Worm (Caenorhabditis elegans) whole organism, L2 larva: ENCODE results near the gene gur-3.
A peak's percentile ranks its signal among the peaks of the same experiment; 100 is the strongest.

ENCODE experiments used
- C34F6.9 ChIP-seq: fragments of 150-350 bp; optimal IDR thresholded peaks from 2 replicates; lab custom pipeline; 2014; ENCODE audit warnings: missing biosample characterization, missing genetic modification characterization
- F13H6.1 ChIP-seq: sonication (generic microtip); optimal IDR thresholded peaks from 2 replicates; lab custom pipeline; 2016; ENCODE audit warnings: missing genetic modification characterization, missing compliant biosample characterization
- Y55F3AM.14 ChIP-seq: fragments of 200-800 bp; sonication (Bioruptor generic); optimal IDR thresholded peaks from 2 replicates; lab custom pipeline; 2018; ENCODE audit warnings: mild to moderate bottlenecking, missing genetic modification characterization, missing compliant biosample characterization
- ZK546.5 ChIP-seq: sonication (generic microtip); optimal IDR thresholded peaks from 2 replicates; lab custom pipeline; 2017; ENCODE audit warnings: missing biosample characterization, missing genetic modification characterization
- alr-1 ChIP-seq: fragments of 150-350 bp; optimal IDR thresholded peaks from 2 replicates; lab custom pipeline; 2014; ENCODE audit warnings: missing biosample characterization, missing genetic modification characterization
- ama-1 ChIP-seq: fragments of 150-350 bp; optimal IDR thresholded peaks from 2 replicates; lab custom pipeline; 2018; ENCODE audit warnings: inconsistent platforms
- blmp-1 ChIP-seq: sonication (generic microtip); optimal IDR thresholded peaks from 2 replicates; lab custom pipeline; 2017; ENCODE audit warnings: missing genetic modification characterization, mild to moderate bottlenecking, missing compliant biosample characterization, antibody characterized with exemption, moderate library complexity; ENCODE audit not compliant: insufficient read depth
- ceh-16 ChIP-seq: fragments of 150-350 bp; optimal IDR thresholded peaks from 2 replicates; lab custom pipeline; 2014; ENCODE audit warnings: missing biosample characterization, missing genetic modification characterization
- ceh-82 ChIP-seq: fragments of 150-350 bp; optimal IDR thresholded peaks from 2 replicates; lab custom pipeline; 2014; ENCODE audit warnings: missing biosample characterization, missing genetic modification characterization
- crh-2 ChIP-seq: sonication (generic microtip); optimal IDR thresholded peaks from 2 replicates; lab custom pipeline; 2017; ENCODE audit warnings: missing biosample characterization, missing genetic modification characterization
- dmd-4 ChIP-seq: sonication (generic microtip); optimal IDR thresholded peaks from 2 replicates; lab custom pipeline; 2017; ENCODE audit warnings: missing biosample characterization, missing genetic modification characterization
- egl-27 ChIP-seq: sonication (generic microtip); optimal IDR thresholded peaks from 3 replicates; lab custom pipeline; 2017; ENCODE audit warnings: missing biosample characterization, missing genetic modification reagents, missing genetic modification characterization
- elt-1 ChIP-seq: fragments of 150-350 bp; optimal IDR thresholded peaks from 2 replicates; lab custom pipeline; 2014; ENCODE audit warnings: missing biosample characterization, missing genetic modification characterization
- fos-1 ChIP-seq: fragments of 150-350 bp; optimal IDR thresholded peaks from 2 replicates; lab custom pipeline; 2014; ENCODE audit warnings: missing biosample characterization, missing genetic modification characterization
- gmeb-1 ChIP-seq: fragments of 150-350 bp; optimal IDR thresholded peaks from 2 replicates; lab custom pipeline; 2014; ENCODE audit warnings: missing biosample characterization, missing genetic modification characterization
- lin-11 ChIP-seq: fragments of 150-350 bp; sonication (generic microtip); optimal IDR thresholded peaks from 2 replicates; lab custom pipeline; 2014; ENCODE audit warnings: missing biosample characterization, missing genetic modification characterization, inconsistent platforms, mixed read lengths
- lin-13 ChIP-seq: fragments of 150-350 bp; optimal IDR thresholded peaks from 2 replicates; lab custom pipeline; 2014; ENCODE audit warnings: missing biosample characterization, missing genetic modification reagents, missing genetic modification characterization
- lsy-2 ChIP-seq, 2 experiments: fragments of 150-350 bp in 1 of 2; sonication (generic microtip) in 1 of 2; optimal IDR thresholded peaks; 2 replicates each; lab custom pipeline; 2014 to 2017; ENCODE audit warnings: missing biosample characterization in 2 of 2, missing genetic modification characterization in 2 of 2
- mab-5 ChIP-seq: fragments of 150-350 bp; optimal IDR thresholded peaks from 2 replicates; lab custom pipeline; 2014; ENCODE audit warnings: missing biosample characterization, missing genetic modification characterization
- mdl-1 ChIP-seq, 2 experiments: fragments of 150-350 bp in 1 of 2; sonication (generic microtip) in 1 of 2; optimal IDR thresholded peaks; 2 replicates each; lab custom pipeline; 2017; ENCODE audit warnings: missing biosample characterization in 2 of 2, missing genetic modification characterization in 2 of 2
- nhr-10 ChIP-seq: sonication (generic microtip); optimal IDR thresholded peaks from 2 replicates; lab custom pipeline; 2017; ENCODE audit warnings: missing biosample characterization, missing genetic modification characterization
- nhr-12 ChIP-seq: fragments of 150-350 bp; optimal IDR thresholded peaks from 2 replicates; lab custom pipeline; 2014; ENCODE audit warnings: missing biosample characterization, missing genetic modification characterization
- nhr-129 ChIP-seq: fragments of 150-350 bp; optimal IDR thresholded peaks from 2 replicates; lab custom pipeline; 2014; ENCODE audit warnings: missing biosample characterization, missing genetic modification characterization
- nhr-21 ChIP-seq: fragments of 150-350 bp; optimal IDR thresholded peaks from 2 replicates; lab custom pipeline; 2014; ENCODE audit warnings: missing biosample characterization, missing genetic modification characterization
- nhr-237 ChIP-seq: fragments of 150-350 bp; optimal IDR thresholded peaks from 2 replicates; lab custom pipeline; 2014; ENCODE audit warnings: missing biosample characterization, missing genetic modification characterization
- nhr-77 ChIP-seq: fragments of 150-350 bp; optimal IDR thresholded peaks from 2 replicates; lab custom pipeline; 2014; ENCODE audit warnings: missing biosample characterization, missing genetic modification characterization
- skn-1 ChIP-seq: sonication (generic microtip); optimal IDR thresholded peaks from 2 replicates; lab custom pipeline; 2017; ENCODE audit warnings: missing biosample characterization, missing genetic modification characterization
- sma-9 ChIP-seq, 2 experiments: fragments of 150-350 bp in 1 of 2; sonication (generic microtip) in 1 of 2; optimal IDR thresholded peaks; 2 replicates each; lab custom pipeline; 2014 to 2016; ENCODE audit warnings: missing genetic modification characterization in 2 of 2, mild to moderate bottlenecking in 1 of 2, missing biosample characterization in 1 of 2, missing compliant biosample characterization in 1 of 2, missing genetic modification reagents in 1 of 2, moderate library complexity in 1 of 2
- unc-55 ChIP-seq: fragments of 150-350 bp; sonication (generic microtip); optimal IDR thresholded peaks from 3 replicates; lab custom pipeline; 2014; ENCODE audit warnings: missing biosample characterization, missing genetic modification reagents, missing genetic modification characterization
- unc-62 ChIP-seq: fragments of 150-350 bp; optimal IDR thresholded peaks from 2 replicates; lab custom pipeline; 2014; ENCODE audit warnings: missing biosample characterization, missing genetic modification reagents, missing genetic modification characterization
- ztf-1 ChIP-seq: fragments of 200-800 bp; sonication (Bioruptor generic); conservative IDR thresholded peaks from 2 replicates; pipeline ENCODE4 v1.3.6; 2022; ENCODE audit warnings: missing genetic modification characterization, missing compliant biosample characterization
- ztf-11 ChIP-seq: sonication (generic microtip); optimal IDR thresholded peaks from 2 replicates; lab custom pipeline; 2017; ENCODE audit warnings: missing biosample characterization, missing genetic modification characterization
- ztf-4 ChIP-seq: fragments of 150-350 bp; optimal IDR thresholded peaks from 2 replicates; lab custom pipeline; 2014; ENCODE audit warnings: missing biosample characterization, missing genetic modification characterization

The gur-3 gene

DNA sequence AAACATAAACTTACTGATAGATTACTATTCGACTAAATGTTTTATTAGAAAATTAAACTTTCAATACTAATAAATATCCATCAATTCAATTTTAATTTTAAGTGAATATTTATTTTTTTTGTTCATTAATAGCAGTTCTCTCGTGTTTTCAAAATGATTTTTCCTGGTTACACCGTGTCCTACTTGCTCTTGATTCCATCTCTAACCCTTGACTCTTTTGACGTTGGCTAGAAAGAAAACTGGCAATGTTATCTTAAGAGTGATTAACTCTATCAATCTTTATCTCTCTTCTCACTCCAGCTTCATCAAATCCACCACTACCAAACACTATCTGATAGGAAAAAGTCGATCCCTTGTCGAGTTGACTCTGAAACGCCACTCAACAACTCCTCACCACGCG is 6.3 kb upstream of the gur-3 start, which contains the start of gene acr-8:
Gene acr-8, plus strand, starts transcription at position 301 of the 400 bp plus-strand sequence.
- no peak for TF ChIP-seq egl-27
- no peak for TF ChIP-seq gmeb-1 (tag; lab: Kevin White, UChicago)
- TF ChIP-seq ztf-1 (GFP tag; lab: Robert Waterston, UW), result no peak
- no peak for TF ChIP-seq unc-62 (GFP tag; lab: Kevin White, UChicago)
- TF ChIP-seq unc-55 (GFP tag; lab: Kevin White, UChicago), result no peak
- no peak for TF ChIP-seq nhr-21 (tag; lab: Kevin White, UChicago)
- no peak for TF ChIP-seq skn-1
- no peak for TF ChIP-seq mab-5 (tag; lab: Kevin White, UChicago)
- TF ChIP-seq nhr-237 (tag; lab: Kevin White, UChicago), result no peak
- no peak for TF ChIP-seq alr-1
- no peak for TF ChIP-seq mdl-1 (tag; optimal IDR thresholded peaks at IDR 0.05; lab: Kevin White, UChicago)
- no peak for TF ChIP-seq nhr-12 (tag; lab: Kevin White, UChicago)
- no peak for TF ChIP-seq nhr-10 (tag; lab: Kevin White, UChicago)
- TF ChIP-seq ZK546.5 (tag; lab: Kevin White, UChicago), result no peak
- no peak for TF ChIP-seq dmd-4 (tag; lab: Kevin White, UChicago)
- no peak for TF ChIP-seq sma-9 (GFP tag; optimal IDR thresholded peaks at IDR 0.05; lab: Kevin White, UChicago)
- TF ChIP-seq sma-9 (tag; optimal IDR thresholded peaks at IDR 0.05; lab: Kevin White, UChicago), result no peak

DNA sequence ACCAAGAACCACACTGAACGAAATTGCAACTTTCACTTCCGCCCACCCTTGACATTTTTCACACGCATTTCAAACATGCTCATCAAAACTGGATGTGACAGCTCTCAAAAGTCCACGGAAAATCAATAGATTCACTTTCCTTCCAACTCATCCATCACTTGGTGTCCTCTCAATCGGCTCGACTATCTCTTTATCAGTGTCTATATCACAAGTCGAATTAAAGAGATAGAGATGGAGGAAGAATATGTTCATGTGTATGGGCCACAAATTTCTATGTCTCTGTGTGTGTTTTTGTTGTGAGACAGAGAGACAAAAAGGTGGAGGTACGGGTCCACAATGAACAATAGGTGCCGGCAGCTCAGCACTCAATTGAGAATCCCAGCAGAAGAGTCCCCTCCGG is 4.4 kb upstream of the gur-3 start:
- TF ChIP-seq lsy-2 (tag; optimal IDR thresholded peaks at IDR 0.05; lab: Kevin White, UChicago), result no peak
- peak; percentile 12 for TF ChIP-seq C34F6.9
- peak; percentile 22 for TF ChIP-seq sma-9 (GFP tag; optimal IDR thresholded peaks at IDR 0.05; lab: Kevin White, UChicago)
- no peak for TF ChIP-seq sma-9 (tag; optimal IDR thresholded peaks at IDR 0.05; lab: Kevin White, UChicago)
- peak; percentile 9 for TF ChIP-seq F13H6.1 (tag; lab: Kevin White, UChicago)
- TF ChIP-seq nhr-129, result peak; percentile 51
- TF ChIP-seq ama-1 (lab: Kevin White, UChicago), result no peak

DNA sequence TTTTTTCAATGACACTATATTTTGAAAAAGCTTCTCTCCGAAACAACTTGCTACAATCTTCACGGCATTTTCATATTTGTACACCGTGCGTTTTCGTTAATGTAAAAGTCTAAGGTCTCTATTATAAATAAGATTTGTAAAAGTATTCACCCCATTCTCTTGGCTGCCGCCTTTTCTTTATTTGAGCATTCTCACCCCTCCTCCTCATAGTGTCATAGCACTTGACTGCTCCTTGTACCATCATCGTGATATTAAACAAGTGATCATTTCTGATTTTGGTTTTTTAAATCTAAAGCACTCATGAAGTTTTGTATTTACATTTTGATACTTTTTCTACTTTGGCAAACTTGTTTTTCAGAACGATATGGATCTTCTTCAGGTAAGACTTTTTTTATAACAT is 747 bp upstream of the gur-3 start, which contains the start of gene ZC504.1:
Gene ZC504.1, plus strand, starts transcription at position 301 of the 400 bp plus-strand sequence.
- TF ChIP-seq nhr-129 (no peak), ztf-1 (GFP tag; lab: Robert Waterston, UW) (no peak), nhr-77 (tag; lab: Kevin White, UChicago) (no peak), C34F6.9 (no peak), ZK546.5 (tag; lab: Kevin White, UChicago) (no peak), lin-11 (no peak), skn-1 (no peak), Y55F3AM.14 (no peak), ceh-16 (tag; lab: Kevin White, UChicago) (no peak)

ce11 chrX:10404051-10404450 is 2.1 kb downstream of the gur-3 start:
- TF ChIP-seq dmd-4 (tag; lab: Kevin White, UChicago), result no peak
- TF ChIP-seq nhr-237 (tag; lab: Kevin White, UChicago), result no peak
- TF ChIP-seq ztf-4, result no peak
- no peak for TF ChIP-seq unc-55 (GFP tag; lab: Kevin White, UChicago)
- TF ChIP-seq elt-1 (tag; lab: Kevin White, UChicago), result no peak
- TF ChIP-seq, all 48 proteins: peak for 0

DNA sequence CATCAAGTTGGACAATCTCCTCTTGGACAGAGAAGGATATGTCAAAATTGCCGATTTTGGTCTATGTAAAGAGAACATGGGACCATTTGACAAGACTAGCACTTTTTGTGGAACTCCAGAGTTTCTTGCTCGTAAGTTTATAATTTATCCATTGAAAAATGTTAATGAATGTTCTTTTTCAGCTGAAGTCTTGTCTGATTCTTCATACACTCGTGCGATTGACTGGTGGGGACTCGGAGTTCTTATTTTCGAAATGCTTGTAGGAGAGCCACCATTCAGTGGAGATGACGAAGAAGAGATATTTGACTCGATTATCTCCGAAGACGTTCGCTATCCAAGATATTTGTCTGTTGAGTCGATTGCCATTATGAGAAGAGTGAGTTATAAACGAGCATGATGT is 5.0 kb downstream of the gur-3 start:
- TF ChIP-seq ama-1 (lab: Kevin White, UChicago) (no peak), ztf-11 (tag; lab: Kevin White, UChicago) (no peak), gmeb-1 (tag; lab: Kevin White, UChicago) (no peak), nhr-77 (tag; lab: Kevin White, UChicago) (no peak), crh-2 (tag; lab: Kevin White, UChicago) (no peak), mab-5 (tag; lab: Kevin White, UChicago) (no peak), alr-1 (no peak), blmp-1 (no peak), ceh-82 (tag; lab: Kevin White, UChicago) (no peak), ZK546.5 (tag; lab: Kevin White, UChicago) (no peak), elt-1 (tag; lab: Kevin White, UChicago) (no peak), lin-13 (GFP tag; lab: Kevin White, UChicago) (no peak), fos-1 (no peak)
